Worm (Caenorhabditis elegans) whole organism, late embryonic: ENCODE measurements around the gene F46B3.7.

Source experiments
- F13H6.1 ChIP-seq: sonication (generic microtip); optimal IDR thresholded peaks from 2 replicates; lab custom pipeline; 2016; ENCODE audit warnings: missing genetic modification characterization, missing compliant biosample characterization
- K02D7.2 ChIP-seq: sonication (generic microtip); optimal IDR thresholded peaks from 2 replicates; lab custom pipeline; 2017; ENCODE audit warnings: mild to moderate bottlenecking, missing genetic modification characterization, missing compliant biosample characterization
- T23F11.4 ChIP-seq: fragments of 200-800 bp; sonication (Bioruptor generic); optimal IDR thresholded peaks from 2 replicates; lab custom pipeline; 2018; ENCODE audit warnings: mild to moderate bottlenecking, missing genetic modification characterization, missing compliant biosample characterization
- Y22D7AL.16 ChIP-seq: sonication (generic microtip); optimal IDR thresholded peaks from 2 replicates; lab custom pipeline; 2016; ENCODE audit warnings: missing genetic modification characterization, missing compliant biosample characterization
- ahr-1 ChIP-seq: sonication (generic microtip); optimal IDR thresholded peaks from 2 replicates; lab custom pipeline; 2016; ENCODE audit warnings: missing genetic modification characterization, missing compliant biosample characterization
- ama-1 ChIP-seq: fragments of 150-350 bp; optimal IDR thresholded peaks from 2 replicates; lab custom pipeline; 2014
- ceh-18 ChIP-seq: sonication (generic microtip); optimal IDR thresholded peaks from 2 replicates; lab custom pipeline; 2016; ENCODE audit warnings: missing genetic modification characterization, missing compliant biosample characterization
- ceh-19 ChIP-seq: fragments of 200-800 bp; sonication (Bioruptor generic); optimal IDR thresholded peaks from 2 replicates; lab custom pipeline; 2018; ENCODE audit warnings: mild to moderate bottlenecking, missing genetic modification characterization, missing compliant biosample characterization
- ceh-22 ChIP-seq: sonication (generic microtip); optimal IDR thresholded peaks from 2 replicates; lab custom pipeline; 2017; ENCODE audit warnings: missing biosample characterization, missing genetic modification characterization
- ceh-24 ChIP-seq: sonication (generic microtip); optimal IDR thresholded peaks from 2 replicates; lab custom pipeline; 2016; ENCODE audit warnings: mild to moderate bottlenecking, missing genetic modification characterization, missing compliant biosample characterization
- ceh-30 ChIP-seq: fragments of 150-350 bp; optimal IDR thresholded peaks from 2 replicates; lab custom pipeline; 2014; ENCODE audit warnings: missing biosample characterization, missing genetic modification characterization
- ceh-45 ChIP-seq: fragments of 200-800 bp; sonication (Bioruptor generic); IDR thresholded peaks from 2 replicates; pipeline ENCODE4 v1.3.6; 2022; ENCODE audit warnings: missing genetic modification reagents, missing genetic modification characterization, missing compliant biosample characterization
- ceh-48 ChIP-seq: sonication (generic microtip); optimal IDR thresholded peaks from 2 replicates; lab custom pipeline; 2016; ENCODE audit warnings: missing genetic modification characterization, inconsistent platforms, missing compliant biosample characterization
- ceh-6 ChIP-seq: fragments of 200-800 bp; sonication (Bioruptor generic); optimal IDR thresholded peaks from 2 replicates; lab custom pipeline; 2018; ENCODE audit warnings: mild to moderate bottlenecking, missing genetic modification characterization, missing compliant biosample characterization
- ceh-9 ChIP-seq: sonication (generic microtip); optimal IDR thresholded peaks from 2 replicates; lab custom pipeline; 2016; ENCODE audit warnings: mild to moderate bottlenecking, missing genetic modification characterization, inconsistent platforms, missing compliant biosample characterization
- che-1 ChIP-seq: sonication (generic microtip); optimal IDR thresholded peaks from 2 replicates; lab custom pipeline; 2016; ENCODE audit warnings: mild to moderate bottlenecking, missing genetic modification characterization, missing compliant biosample characterization
- dve-1 ChIP-seq: sonication (generic microtip); optimal IDR thresholded peaks from 2 replicates; lab custom pipeline; 2017; ENCODE audit warnings: antibody characterized with exemption, mild to moderate bottlenecking, missing genetic modification characterization, missing compliant biosample characterization
- elt-2 ChIP-seq: sonication (generic microtip); optimal IDR thresholded peaks from 2 replicates; lab custom pipeline; 2016; ENCODE audit warnings: missing genetic modification reagents, missing genetic modification characterization, missing compliant biosample characterization
- elt-4 ChIP-seq: sonication (generic microtip); optimal IDR thresholded peaks from 2 replicates; lab custom pipeline; 2016; ENCODE audit warnings: missing genetic modification characterization, missing compliant biosample characterization
- eyg-1 ChIP-seq: sonication (generic microtip); optimal IDR thresholded peaks from 2 replicates; lab custom pipeline; 2016; ENCODE audit warnings: missing genotype, missing genetic modification characterization, missing compliant biosample characterization
- fax-1 ChIP-seq: sonication (generic microtip); optimal IDR thresholded peaks from 2 replicates; lab custom pipeline; 2016; ENCODE audit warnings: missing genotype, missing genetic modification characterization, missing compliant biosample characterization
- fkh-10 ChIP-seq: fragments of 150-350 bp; optimal IDR thresholded peaks from 2 replicates; lab custom pipeline; 2014; ENCODE audit warnings: missing biosample characterization, missing genetic modification reagents, missing genetic modification characterization
- gmeb-2 ChIP-seq: sonication (generic microtip); optimal IDR thresholded peaks from 2 replicates; lab custom pipeline; 2016; ENCODE audit warnings: missing genetic modification characterization, inconsistent platforms, missing compliant biosample characterization
- hlh-13 ChIP-seq: fragments of 200-800 bp; sonication (Bioruptor generic); optimal IDR thresholded peaks from 2 replicates; lab custom pipeline; 2018; ENCODE audit warnings: mild to moderate bottlenecking, missing genetic modification characterization, missing compliant biosample characterization
- hlh-15 ChIP-seq: sonication (generic microtip); optimal IDR thresholded peaks from 2 replicates; lab custom pipeline; 2016; ENCODE audit warnings: missing genetic modification characterization, missing compliant biosample characterization
- hlh-30 ChIP-seq: sonication (generic microtip); optimal IDR thresholded peaks from 2 replicates; lab custom pipeline; 2017; ENCODE audit warnings: antibody characterized with exemption, missing genetic modification characterization, missing compliant biosample characterization; ENCODE audit not compliant: insufficient read depth
- hlh-6 ChIP-seq: sonication (generic microtip); optimal IDR thresholded peaks from 2 replicates; lab custom pipeline; 2016; ENCODE audit warnings: missing genotype, missing genetic modification characterization, missing compliant biosample characterization
- hlh-8 ChIP-seq: sonication (generic microtip); optimal IDR thresholded peaks from 2 replicates; lab custom pipeline; 2016; ENCODE audit warnings: missing genotype, missing genetic modification characterization, missing compliant biosample characterization
- lim-6 ChIP-seq: sonication (generic microtip); optimal IDR thresholded peaks from 2 replicates; lab custom pipeline; 2016; ENCODE audit warnings: missing genetic modification characterization, missing compliant biosample characterization
- lin-11 ChIP-seq: fragments of 200-800 bp; sonication (Bioruptor generic); optimal IDR thresholded peaks from 2 replicates; lab custom pipeline; 2018; ENCODE audit warnings: mild to moderate bottlenecking, missing genetic modification characterization, missing compliant biosample characterization
- mec-3 ChIP-seq: sonication (generic microtip); optimal IDR thresholded peaks from 2 replicates; lab custom pipeline; 2016; ENCODE audit warnings: borderline replicate concordance, missing genetic modification characterization, missing compliant biosample characterization
- nhr-11 ChIP-seq: fragments of 150-350 bp; optimal IDR thresholded peaks from 2 replicates; lab custom pipeline; 2014; ENCODE audit warnings: missing biosample characterization, missing genetic modification characterization
- nhr-232 ChIP-seq: sonication (generic microtip); optimal IDR thresholded peaks from 2 replicates; lab custom pipeline; 2016; ENCODE audit warnings: missing genetic modification characterization, missing compliant biosample characterization
- odd-2 ChIP-seq: sonication (generic microtip); optimal IDR thresholded peaks from 2 replicates; lab custom pipeline; 2017; ENCODE audit warnings: antibody characterized with exemption, mild to moderate bottlenecking, missing genetic modification characterization, missing compliant biosample characterization
- pat-9 ChIP-seq: fragments of 200-800 bp; sonication (Bioruptor generic); optimal IDR thresholded peaks from 2 replicates; lab custom pipeline; 2018; ENCODE audit warnings: mild to moderate bottlenecking, missing genetic modification characterization, moderate library complexity, missing compliant biosample characterization
- pax-1 ChIP-seq: fragments of 150-350 bp; optimal IDR thresholded peaks from 2 replicates; lab custom pipeline; 2014; ENCODE audit warnings: missing biosample characterization, missing genetic modification characterization
- pha-4 ChIP-seq: fragments of 150-350 bp; optimal IDR thresholded peaks from 2 replicates; lab custom pipeline; 2018; ENCODE audit warnings: missing biosample characterization, missing genetic modification reagents, missing genetic modification characterization
- ref-2 ChIP-seq: sonication (generic microtip); optimal IDR thresholded peaks from 2 replicates; lab custom pipeline; 2016; ENCODE audit warnings: missing genetic modification characterization, missing compliant biosample characterization
- rnt-1 ChIP-seq: sonication (generic microtip); optimal IDR thresholded peaks from 2 replicates; lab custom pipeline; 2016; ENCODE audit warnings: missing genetic modification characterization, missing compliant biosample characterization
- sdc-2 ChIP-seq: sonication (generic microtip); optimal IDR thresholded peaks from 2 replicates; lab custom pipeline; 2016; ENCODE audit warnings: missing genotype, missing genetic modification characterization, missing compliant biosample characterization
- sox-2 ChIP-seq: fragments of 200-800 bp; sonication (Bioruptor generic); IDR thresholded peaks from 2 replicates; pipeline ENCODE4 v1.3.6; 2022; ENCODE audit warnings: missing genetic modification reagents, missing genetic modification characterization, missing compliant biosample characterization
- tbx-7 ChIP-seq: sonication (generic microtip); optimal IDR thresholded peaks from 2 replicates; lab custom pipeline; 2016; ENCODE audit warnings: missing genotype, missing genetic modification characterization, missing compliant biosample characterization
- ttx-3 ChIP-seq: sonication (generic microtip); optimal IDR thresholded peaks from 2 replicates; lab custom pipeline; 2016; ENCODE audit warnings: missing genetic modification reagents, missing genetic modification characterization, missing compliant biosample characterization
- unc-3 ChIP-seq, 2 experiments: fragments of 200-800 bp in 1 of 2; sonication (Bioruptor generic) in 1 of 2; sonication (generic microtip) in 1 of 2; conservative IDR thresholded peaks in 1 of 2; optimal IDR thresholded peaks in 1 of 2; 2 replicates each; pipeline versions ENCODE4 v1.3.6 to Lab custom; 2016 to 2022; ENCODE audit warnings: missing compliant biosample characterization in 2 of 2, missing genetic modification characterization in 2 of 2, missing genetic modification reagents in 1 of 2
- unc-42 ChIP-seq: sonication (generic microtip); optimal IDR thresholded peaks from 2 replicates; lab custom pipeline; 2016; ENCODE audit warnings: missing genotype, missing genetic modification characterization, missing compliant biosample characterization
- unc-55 ChIP-seq: sonication (generic microtip); optimal IDR thresholded peaks from 2 replicates; lab custom pipeline; 2017; ENCODE audit warnings: missing biosample characterization, missing genetic modification reagents, missing genetic modification characterization
- unc-86 ChIP-seq: sonication (generic microtip); optimal IDR thresholded peaks from 2 replicates; lab custom pipeline; 2016; ENCODE audit warnings: missing genetic modification characterization, missing compliant biosample characterization
- ztf-16 ChIP-seq: sonication (generic microtip); optimal IDR thresholded peaks from 2 replicates; lab custom pipeline; 2017; ENCODE audit warnings: missing genetic modification characterization, missing compliant biosample characterization

The F46B3.7 gene

ce11 chrV:20595653-20596052 is 22.9 kb downstream of the F46B3.7 start, which contains the start of gene F26F2.11:
TSS of gene F26F2.11 (minus strand) at chrV:20595753.
- TF ChIP-seq hlh-15 (tag; lab: Kevin White, UChicago) (no peak), ceh-6 (GFP tag; lab: Kevin White, UChicago) (no peak), pax-1 (no peak), odd-2 (tag; lab: Kevin White, UChicago) (no peak), ceh-45 (GFP tag; lab: Robert Waterston, UW) (no peak), ahr-1 (tag; lab: Kevin White, UChicago) (no peak)
- TF ChIP-seq, all 69 proteins: peak for 0

DNA sequence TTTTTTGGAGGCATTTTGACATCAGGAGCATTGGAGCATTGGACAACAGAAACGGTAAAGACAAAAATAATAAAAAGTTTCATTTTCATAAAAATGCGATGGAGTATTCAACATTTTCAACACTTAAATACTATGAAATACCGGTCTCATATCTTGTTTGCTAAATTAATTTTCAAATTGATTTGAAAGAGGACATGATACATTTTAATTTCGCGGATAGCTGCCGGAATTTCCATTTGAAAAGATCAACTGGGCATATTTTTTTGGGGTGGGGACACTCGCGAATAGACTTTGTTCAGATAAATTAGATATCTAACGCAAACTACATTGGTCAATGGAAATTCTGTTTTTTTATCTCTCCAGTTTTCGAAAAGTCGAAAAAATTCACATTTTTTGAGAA is 23.8 kb downstream of the F46B3.7 start, which contains the start of gene F26F2.10:
Gene F26F2.10 (minus strand): TSS at position 101 of the 400 bp plus-strand sequence.
- TF ChIP-seq ama-1 (lab: Kevin White, UChicago), result no peak
- no peak for TF ChIP-seq che-1
- no peak for TF ChIP-seq ceh-22
- TF ChIP-seq pha-4, result no peak
- no peak for TF ChIP-seq Y22D7AL.16
- TF ChIP-seq dve-1 (tag; lab: Kevin White, UChicago), result no peak
- TF ChIP-seq ceh-48 (tag; lab: Kevin White, UChicago), result no peak
- TF ChIP-seq unc-3 (GFP tag; conservative IDR thresholded peaks at IDR 0.05; lab: Robert Waterston, UW), result no peak
- no peak for TF ChIP-seq unc-3 (tag; optimal IDR thresholded peaks at IDR 0.05; lab: Kevin White, UChicago)
- TF ChIP-seq nhr-232 (tag; lab: Kevin White, UChicago), result no peak
- no peak for TF ChIP-seq lim-6 (tag; lab: Kevin White, UChicago)
- TF ChIP-seq, all 69 proteins: peak for 0

DNA sequence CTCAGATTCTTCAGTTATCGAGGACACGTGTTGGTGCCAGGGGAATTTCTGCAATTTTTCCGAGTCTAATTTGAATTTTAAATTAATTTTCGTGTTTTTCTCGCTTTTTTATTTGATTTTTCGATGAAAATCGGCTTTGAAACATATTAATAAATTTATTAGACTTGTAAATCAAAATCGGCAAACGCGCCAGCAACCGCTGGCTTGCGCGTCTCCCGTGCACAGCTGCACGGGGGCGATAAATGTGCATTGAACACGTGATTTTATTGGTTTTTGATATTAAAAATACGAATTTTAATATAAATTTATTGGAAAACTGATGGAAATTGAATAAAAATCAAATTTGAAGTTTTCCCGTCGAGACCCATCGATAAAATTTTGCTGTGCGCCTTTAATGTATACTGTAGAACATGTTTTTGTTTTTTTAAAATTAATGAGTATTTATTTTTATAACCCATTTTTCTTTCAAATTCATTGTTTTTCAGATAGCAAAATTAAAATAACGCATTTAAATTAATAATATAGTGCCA is 38.0 kb downstream of the F46B3.7 start, which contains the start of gene F26F2.7:
Gene F26F2.7 (plus strand): TSS at position 480 of the 530 bp plus-strand sequence.
- TF ChIP-seq fax-1 (tag; lab: Kevin White, UChicago) (no peak), ceh-45 (GFP tag; lab: Robert Waterston, UW) (no peak), ceh-6 (GFP tag; lab: Kevin White, UChicago) (no peak), T23F11.4 (GFP tag; lab: Kevin White, UChicago) (no peak), sdc-2 (tag; lab: Kevin White, UChicago) (no peak), ceh-24 (tag; lab: Kevin White, UChicago) (no peak), unc-42 (tag; lab: Kevin White, UChicago) (peak; percentile 52), hlh-13 (GFP tag; lab: Kevin White, UChicago) (no peak), hlh-6 (tag; lab: Kevin White, UChicago) (no peak), tbx-7 (tag; lab: Kevin White, UChicago) (no peak), eyg-1 (tag; lab: Kevin White, UChicago) (no peak), pat-9 (tag; lab: Kevin White, UChicago) (no peak), gmeb-2 (tag; lab: Kevin White, UChicago) (peak; percentile 20), ceh-9 (tag; lab: Kevin White, UChicago) (no peak), ceh-22 (no peak), ceh-19 (GFP tag; lab: Kevin White, UChicago) (no peak), sox-2 (no peak), nhr-232 (tag; lab: Kevin White, UChicago) (no peak), elt-2 (tag; lab: Kevin White, UChicago) (peak; percentile 55), ttx-3 (tag; lab: Kevin White, UChicago) (peak; percentile 38), unc-55 (GFP tag; lab: Kevin White, UChicago) (no peak), elt-4 (tag; lab: Kevin White, UChicago) (no peak), ceh-30 (tag; lab: Kevin White, UChicago) (peak; percentile 34), nhr-11 (tag; lab: Kevin White, UChicago) (no peak), che-1 (no peak), F13H6.1 (tag; lab: Kevin White, UChicago) (no peak), hlh-8 (no peak), ceh-48 (tag; lab: Kevin White, UChicago) (peak; percentile 34), rnt-1 (tag; lab: Kevin White, UChicago) (no peak), mec-3 (tag; lab: Kevin White, UChicago) (no peak), fkh-10 (GFP tag; lab: Kevin White, UChicago) (no peak), K02D7.2 (no peak), pax-1 (no peak), ref-2 (tag; lab: Kevin White, UChicago) (no peak), ama-1 (lab: Kevin White, UChicago) (no peak), Y22D7AL.16 (no peak), hlh-30 (tag; lab: Kevin White, UChicago) (peak; percentile 76), lin-11 (peak; percentile 31), ztf-16 (tag; lab: Kevin White, UChicago) (no peak), unc-86 (peak; percentile 51), ceh-18 (no peak)
